Worm (Caenorhabditis elegans) whole organism, mixed stage, embryonic: ENCODE data around the gene B0478.3.
A peak's percentile ranks its signal among the peaks of the same experiment; 100 is the strongest.

ENCODE experiments used
- M03D4.4 ChIP-seq: sonication (generic microtip); optimal IDR thresholded peaks from 2 replicates; lab custom pipeline; 2017; ENCODE audit warnings: mild to moderate bottlenecking, missing genetic modification characterization, missing compliant biosample characterization
- bed-3 ChIP-seq: fragments of 200-800 bp; sonication (Bioruptor generic); optimal IDR thresholded peaks from 3 replicates; lab custom pipeline; 2018; ENCODE audit warnings: mild to moderate bottlenecking, missing genetic modification characterization, moderate library complexity, missing compliant biosample characterization
- blmp-1 ChIP-seq: fragments of 150-350 bp; optimal IDR thresholded peaks from 2 replicates; lab custom pipeline; 2014; ENCODE audit warnings: missing biosample characterization, missing genetic modification characterization
- ceh-39 ChIP-seq: fragments of 150-350 bp; optimal IDR thresholded peaks from 2 replicates; lab custom pipeline; 2014; ENCODE audit warnings: missing biosample characterization, missing genetic modification characterization
- ceh-43 ChIP-seq: fragments of 200-800 bp; sonication (Bioruptor generic); optimal IDR thresholded peaks from 2 replicates; lab custom pipeline; 2018; ENCODE audit warnings: mild to moderate bottlenecking, missing genetic modification characterization, moderate library complexity, missing compliant biosample characterization
- ceh-83 ChIP-seq: fragments of 200-800 bp; sonication (Bioruptor generic); optimal IDR thresholded peaks from 2 replicates; lab custom pipeline; 2018; ENCODE audit warnings: mild to moderate bottlenecking, missing genetic modification characterization, missing compliant biosample characterization
- ces-1 ChIP-seq: fragments of 150-350 bp; optimal IDR thresholded peaks from 2 replicates; lab custom pipeline; 2014; ENCODE audit warnings: missing biosample characterization, missing genetic modification reagents, missing genetic modification characterization
- cnd-1 ChIP-seq: fragments of 200-800 bp; sonication (Bioruptor generic); optimal IDR thresholded peaks from 2 replicates; lab custom pipeline; 2018; ENCODE audit warnings: mild to moderate bottlenecking, missing genetic modification characterization, missing compliant biosample characterization
- drap-1 ChIP-seq: fragments of 200-800 bp; sonication (Bioruptor generic); optimal IDR thresholded peaks from 3 replicates; lab custom pipeline; 2018; ENCODE audit warnings: mild to moderate bottlenecking, missing genetic modification characterization, missing compliant biosample characterization
- elt-1 ChIP-seq: sonication (generic microtip); optimal IDR thresholded peaks from 2 replicates; lab custom pipeline; 2017; ENCODE audit warnings: missing genetic modification characterization, mild to moderate bottlenecking, missing compliant biosample characterization, antibody characterized with exemption, moderate library complexity, borderline replicate concordance; ENCODE audit not compliant: insufficient read depth
- ham-2 ChIP-seq: fragments of 200-800 bp; sonication (Bioruptor generic); optimal IDR thresholded peaks from 2 replicates; lab custom pipeline; 2018; ENCODE audit warnings: mild to moderate bottlenecking, missing genetic modification characterization, missing compliant biosample characterization
- hlh-1 ChIP-seq: fragments of 150-350 bp; optimal IDR thresholded peaks from 2 replicates; lab custom pipeline; 2014; ENCODE audit warnings: missing biosample characterization, missing genetic modification reagents, missing genetic modification characterization
- lin-13 ChIP-seq: fragments of 150-350 bp; optimal IDR thresholded peaks from 2 replicates; lab custom pipeline; 2014; ENCODE audit warnings: missing biosample characterization, missing genetic modification characterization
- lin-32 ChIP-seq: fragments of 200-800 bp; sonication (Bioruptor generic); optimal IDR thresholded peaks from 2 replicates; lab custom pipeline; 2018; ENCODE audit warnings: mild to moderate bottlenecking, missing genetic modification characterization, missing compliant biosample characterization
- lsy-2 ChIP-seq: fragments of 150-350 bp; optimal IDR thresholded peaks from 2 replicates; lab custom pipeline; 2014; ENCODE audit warnings: missing biosample characterization, missing genetic modification characterization
- mab-5 ChIP-seq: fragments of 150-350 bp; optimal IDR thresholded peaks from 2 replicates; lab custom pipeline; 2014; ENCODE audit warnings: missing biosample characterization, missing genetic modification characterization
- mep-1 ChIP-seq: fragments of 150-350 bp; optimal IDR thresholded peaks from 2 replicates; lab custom pipeline; 2017; ENCODE audit warnings: missing biosample characterization, missing genetic modification reagents, missing genetic modification characterization, inconsistent platforms
- mls-2 ChIP-seq: sonication (generic microtip); optimal IDR thresholded peaks from 2 replicates; lab custom pipeline; 2016; ENCODE audit warnings: mild to moderate bottlenecking, missing genetic modification characterization, moderate library complexity, missing compliant biosample characterization
- nhr-12 ChIP-seq: fragments of 150-350 bp; optimal IDR thresholded peaks from 2 replicates; lab custom pipeline; 2014; ENCODE audit warnings: missing biosample characterization, missing genetic modification characterization
- nhr-237 ChIP-seq: fragments of 150-350 bp; optimal IDR thresholded peaks from 2 replicates; lab custom pipeline; 2014; ENCODE audit warnings: missing biosample characterization, missing genetic modification characterization
- nhr-28 ChIP-seq: fragments of 150-350 bp; optimal IDR thresholded peaks from 2 replicates; lab custom pipeline; 2014; ENCODE audit warnings: missing biosample characterization, missing genetic modification characterization
- nhr-76 ChIP-seq: sonication (generic microtip); optimal IDR thresholded peaks from 2 replicates; lab custom pipeline; 2017; ENCODE audit warnings: missing biosample characterization, missing genetic modification characterization
- pha-4 ChIP-seq: fragments of 150-350 bp; optimal IDR thresholded peaks from 2 replicates; lab custom pipeline; 2018; ENCODE audit warnings: missing biosample characterization, missing genetic modification reagents, missing genetic modification characterization
- sem-2 ChIP-seq: fragments of 200-800 bp; sonication (Bioruptor generic); optimal IDR thresholded peaks from 2 replicates; lab custom pipeline; 2018; ENCODE audit warnings: mild to moderate bottlenecking, missing genetic modification characterization, missing compliant biosample characterization
- sptf-1 ChIP-seq: sonication (generic microtip); optimal IDR thresholded peaks from 2 replicates; lab custom pipeline; 2017; ENCODE audit warnings: mild to moderate bottlenecking, missing genetic modification characterization, moderate library complexity, missing compliant biosample characterization
- tbx-8 ChIP-seq: fragments of 200-800 bp; sonication (Bioruptor generic); optimal IDR thresholded peaks from 2 replicates; lab custom pipeline; 2018; ENCODE audit warnings: mild to moderate bottlenecking, missing genetic modification characterization, moderate library complexity, missing compliant biosample characterization
- unc-120 ChIP-seq: sonication (generic microtip); optimal IDR thresholded peaks from 2 replicates; lab custom pipeline; 2017; ENCODE audit warnings: missing genetic modification characterization, missing compliant biosample characterization; ENCODE audit not compliant: poor library complexity, severe bottlenecking
- unc-39 ChIP-seq: fragments of 150-350 bp; optimal IDR thresholded peaks from 2 replicates; lab custom pipeline; 2014; ENCODE audit warnings: missing biosample characterization, missing genetic modification characterization
- unc-62 ChIP-seq: fragments of 150-350 bp; optimal IDR thresholded peaks from 2 replicates; lab custom pipeline; 2014; ENCODE audit warnings: missing biosample characterization, missing genetic modification reagents, missing genetic modification characterization
- zip-8 ChIP-seq: fragments of 150-350 bp; optimal IDR thresholded peaks from 2 replicates; lab custom pipeline; 2014; ENCODE audit warnings: missing biosample characterization, missing genetic modification characterization
- ztf-11 ChIP-seq: fragments of 150-350 bp; optimal IDR thresholded peaks from 2 replicates; lab custom pipeline; 2014; ENCODE audit warnings: missing biosample characterization, missing genetic modification characterization

Gene B0478.3

DNA sequence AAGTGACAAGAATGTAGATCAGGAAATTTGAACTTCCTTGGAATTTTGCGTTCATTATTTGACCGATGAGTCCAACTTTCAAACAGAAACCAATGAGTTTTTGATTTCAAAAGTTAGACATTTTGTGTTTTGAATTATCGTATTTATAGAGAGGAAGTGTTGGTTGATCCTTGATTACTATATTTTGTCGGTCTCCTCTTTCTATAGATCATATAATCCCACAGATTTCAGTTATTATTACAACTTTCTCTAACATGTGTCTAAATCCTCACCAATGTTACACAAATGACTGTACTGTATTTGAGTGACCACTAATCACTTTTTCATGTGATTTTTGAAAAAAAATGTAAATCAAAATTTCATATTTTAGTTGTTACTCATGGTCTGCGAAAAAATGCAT lies at the start of gene B0478.3:
TSS of gene B0478.3 (minus strand) at position 101 of the 400 bp plus-strand sequence.
- TF ChIP-seq nhr-28 (tag; lab: Kevin White, UChicago) (no peak), nhr-12 (tag; lab: Kevin White, UChicago) (no peak), hlh-1 (no peak), lin-32 (no peak), nhr-76 (no peak), ham-2 (GFP tag; lab: Kevin White, UChicago) (no peak), lsy-2 (tag; lab: Kevin White, UChicago) (no peak), tbx-8 (no peak), sptf-1 (tag; lab: Kevin White, UChicago) (no peak), zip-8 (no peak), ceh-39 (tag; lab: Kevin White, UChicago) (no peak), ceh-43 (GFP tag; lab: Kevin White, UChicago) (no peak), ceh-83 (GFP tag; lab: Kevin White, UChicago) (no peak), mls-2 (tag; lab: Kevin White, UChicago) (no peak), unc-62 (GFP tag; lab: Kevin White, UChicago) (no peak), bed-3 (GFP tag; lab: Kevin White, UChicago) (no peak), pha-4 (tag; lab: Kevin White, UChicago) (no peak), ztf-11 (no peak), mep-1 (no peak)

DNA sequence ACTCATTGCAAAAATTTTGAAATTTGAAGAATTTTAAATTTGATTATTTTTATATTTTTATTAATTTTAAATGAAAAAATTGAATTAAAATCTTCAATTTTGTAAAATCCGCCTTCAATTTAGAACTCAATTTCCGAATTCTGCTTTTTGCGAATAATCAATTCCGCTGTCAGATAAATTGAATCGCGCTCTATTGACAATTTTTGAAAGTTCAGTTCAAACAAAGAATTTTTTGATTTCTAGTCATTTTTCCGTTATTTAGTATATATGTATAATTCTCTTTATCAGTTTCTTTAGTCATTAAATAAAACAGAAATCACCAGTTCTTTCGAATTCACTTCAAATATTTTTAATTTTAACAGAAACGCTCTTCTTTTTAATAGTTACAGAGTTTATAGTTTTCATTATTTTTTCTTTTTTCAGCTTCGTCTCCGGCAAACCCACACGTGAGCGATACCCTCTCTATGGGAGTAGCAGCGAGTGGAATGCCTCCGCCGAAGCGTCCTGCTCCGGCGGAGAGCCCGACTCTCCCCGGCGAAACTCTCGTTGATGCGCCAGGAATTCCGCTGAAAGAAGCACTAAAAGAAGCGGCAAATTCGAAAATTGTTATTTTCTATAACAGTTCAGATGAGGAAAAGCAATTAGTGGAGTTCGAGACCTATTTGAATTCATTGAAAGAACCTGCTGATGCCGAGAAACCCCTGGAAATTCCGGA lies 48.5 kb upstream of the B0478.3 start:
- TF ChIP-seq blmp-1 (no peak), unc-120 (tag; lab: Kevin White, UChicago) (no peak), lin-13 (no peak), M03D4.4 (tag; lab: Kevin White, UChicago) (no peak), sem-2 (GFP tag; lab: Kevin White, UChicago) (no peak), lin-32 (no peak), hlh-1 (no peak), mab-5 (tag; lab: Kevin White, UChicago) (no peak), ztf-11 (no peak), lsy-2 (tag; lab: Kevin White, UChicago) (no peak), bed-3 (GFP tag; lab: Kevin White, UChicago) (no peak), nhr-12 (tag; lab: Kevin White, UChicago) (no peak), drap-1 (no peak), nhr-237 (tag; lab: Kevin White, UChicago) (no peak), unc-39 (no peak), mep-1 (no peak)

DNA sequence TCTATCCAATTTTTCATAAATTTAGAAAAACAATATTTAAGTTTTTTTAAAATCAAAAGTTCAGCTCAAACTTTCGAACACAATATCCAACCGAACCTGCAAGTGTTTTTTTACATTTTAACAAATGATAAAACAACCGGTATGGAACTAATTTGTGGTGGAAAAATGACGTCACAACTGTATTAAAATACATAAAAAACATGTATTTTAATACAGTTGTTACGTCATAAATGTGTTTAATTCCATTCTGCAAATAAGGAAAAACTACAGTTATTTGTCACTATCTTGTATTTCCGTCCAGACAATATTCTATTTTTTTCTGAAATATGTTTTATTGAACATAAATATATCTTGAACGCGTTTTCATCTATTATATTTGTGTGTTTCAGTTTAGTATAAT lies 47.8 kb upstream of the B0478.3 start:
- TF ChIP-seq bed-3 (GFP tag; lab: Kevin White, UChicago) (no peak), cnd-1 (tag; lab: Kevin White, UChicago) (no peak), zip-8 (peak; percentile 99), lin-13 (no peak)

DNA sequence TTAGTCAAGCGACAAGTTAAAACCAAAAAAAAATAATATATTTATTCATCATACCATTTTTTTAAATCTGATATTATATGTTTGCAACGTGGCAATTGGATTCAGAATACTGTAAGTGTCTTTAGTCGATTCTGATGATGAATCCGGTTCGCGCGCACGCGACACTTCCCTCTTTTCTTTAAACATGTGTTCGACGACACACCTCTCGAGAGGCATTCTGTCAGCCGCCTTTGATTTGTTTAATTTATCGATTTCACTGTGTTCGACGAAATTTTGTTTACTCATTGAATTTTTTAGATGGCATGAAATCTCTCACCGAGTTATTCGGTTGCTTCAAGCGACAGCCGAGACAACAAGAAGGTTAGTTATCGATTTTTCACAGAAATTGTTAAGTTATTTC lies 47.3 kb upstream of the B0478.3 start, which contains the start of gene trxr-1:
TSS of gene trxr-1 (plus strand) at position 227 of the 400 bp plus-strand sequence.
- TF ChIP-seq hlh-1, result peak; percentile 12
- TF ChIP-seq ceh-39 (tag; lab: Kevin White, UChicago), result no peak
- TF ChIP-seq, all 35 proteins: peak for 1

DNA sequence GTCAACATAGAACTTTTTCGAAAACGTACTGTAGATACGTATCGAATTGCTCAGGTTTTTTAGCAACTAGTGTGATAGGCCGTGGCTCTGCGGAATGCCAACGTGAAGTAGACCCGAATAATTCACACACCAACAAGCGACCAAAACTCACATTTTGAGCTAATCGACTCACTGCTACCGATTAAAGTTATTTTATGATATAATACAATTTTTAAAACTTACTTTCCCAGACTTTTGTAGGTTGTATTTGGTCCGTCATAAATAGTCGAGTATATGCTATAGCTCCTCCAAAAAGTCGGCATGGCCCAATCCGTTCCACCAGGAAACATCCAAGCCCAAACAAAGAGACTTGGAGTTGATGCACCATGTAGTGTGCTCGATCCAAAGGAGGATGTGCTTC lies 46.4 kb upstream of the B0478.3 start, which contains the start of gene C25A8.1:
TSS of gene C25A8.1 (plus strand) at position 301 of the 400 bp plus-strand sequence.
- TF ChIP-seq ces-1 (GFP tag; lab: Kevin White, UChicago) (no peak), mls-2 (tag; lab: Kevin White, UChicago) (no peak), nhr-76 (no peak), ztf-11 (no peak), mep-1 (no peak)

DNA sequence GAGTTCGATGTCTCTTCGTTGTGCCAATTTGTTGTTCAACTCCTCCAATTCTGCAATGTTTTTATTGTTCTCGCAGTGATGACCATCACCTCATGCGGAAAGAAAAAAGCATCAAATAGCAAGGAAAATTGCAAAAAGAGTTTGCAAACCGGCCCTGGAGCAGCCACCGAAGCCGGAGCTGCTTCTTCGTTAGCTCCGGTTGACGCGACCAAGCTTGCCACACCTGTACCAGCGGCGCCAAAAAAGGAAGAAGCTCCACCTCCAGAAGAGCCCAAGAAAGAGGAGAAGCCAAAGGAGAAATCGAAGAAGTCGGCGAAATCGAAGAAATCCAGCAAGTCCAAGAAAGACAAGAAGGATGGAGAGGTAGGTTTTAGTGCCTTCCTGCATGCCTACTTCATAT lies 45.8 kb upstream of the B0478.3 start:
- TF ChIP-seq ceh-39 (tag; lab: Kevin White, UChicago), result no peak
- no peak for TF ChIP-seq lin-32
- TF ChIP-seq elt-1 (tag; lab: Kevin White, UChicago), result no peak
- TF ChIP-seq mls-2 (tag; lab: Kevin White, UChicago), result no peak
